Worm (Caenorhabditis elegans) whole organism, mixed stage, embryonic: ENCODE data around the gene cyp-13A10.

Source experiments
- M03D4.4 ChIP-seq: sonication (generic microtip); optimal IDR thresholded peaks from 2 replicates; lab custom pipeline; 2017; ENCODE audit warnings: mild to moderate bottlenecking, missing genetic modification characterization, missing compliant biosample characterization
- bed-3 ChIP-seq: fragments of 200-800 bp; sonication (Bioruptor generic); optimal IDR thresholded peaks from 3 replicates; lab custom pipeline; 2018; ENCODE audit warnings: mild to moderate bottlenecking, missing genetic modification characterization, moderate library complexity, missing compliant biosample characterization
- blmp-1 ChIP-seq: fragments of 150-350 bp; optimal IDR thresholded peaks from 2 replicates; lab custom pipeline; 2014; ENCODE audit warnings: missing biosample characterization, missing genetic modification characterization
- ceh-43 ChIP-seq: fragments of 200-800 bp; sonication (Bioruptor generic); optimal IDR thresholded peaks from 2 replicates; lab custom pipeline; 2018; ENCODE audit warnings: mild to moderate bottlenecking, missing genetic modification characterization, moderate library complexity, missing compliant biosample characterization
- ceh-83 ChIP-seq: fragments of 200-800 bp; sonication (Bioruptor generic); optimal IDR thresholded peaks from 2 replicates; lab custom pipeline; 2018; ENCODE audit warnings: mild to moderate bottlenecking, missing genetic modification characterization, missing compliant biosample characterization
- drap-1 ChIP-seq: fragments of 200-800 bp; sonication (Bioruptor generic); optimal IDR thresholded peaks from 3 replicates; lab custom pipeline; 2018; ENCODE audit warnings: mild to moderate bottlenecking, missing genetic modification characterization, missing compliant biosample characterization
- elt-1 ChIP-seq: sonication (generic microtip); optimal IDR thresholded peaks from 2 replicates; lab custom pipeline; 2017; ENCODE audit warnings: missing genetic modification characterization, mild to moderate bottlenecking, missing compliant biosample characterization, antibody characterized with exemption, moderate library complexity, borderline replicate concordance; ENCODE audit not compliant: insufficient read depth
- flh-1 ChIP-seq: fragments of 200-800 bp; sonication (Bioruptor generic); optimal IDR thresholded peaks from 2 replicates; lab custom pipeline; 2018; ENCODE audit warnings: mild to moderate bottlenecking, missing genetic modification characterization, moderate library complexity, missing compliant biosample characterization
- ham-2 ChIP-seq: fragments of 200-800 bp; sonication (Bioruptor generic); optimal IDR thresholded peaks from 2 replicates; lab custom pipeline; 2018; ENCODE audit warnings: mild to moderate bottlenecking, missing genetic modification characterization, missing compliant biosample characterization
- hlh-1 ChIP-seq: fragments of 150-350 bp; optimal IDR thresholded peaks from 2 replicates; lab custom pipeline; 2014; ENCODE audit warnings: missing biosample characterization, missing genetic modification reagents, missing genetic modification characterization
- lin-13 ChIP-seq: fragments of 150-350 bp; optimal IDR thresholded peaks from 2 replicates; lab custom pipeline; 2014; ENCODE audit warnings: missing biosample characterization, missing genetic modification characterization
- lin-32 ChIP-seq: fragments of 200-800 bp; sonication (Bioruptor generic); optimal IDR thresholded peaks from 2 replicates; lab custom pipeline; 2018; ENCODE audit warnings: mild to moderate bottlenecking, missing genetic modification characterization, missing compliant biosample characterization
- lsy-2 ChIP-seq: fragments of 150-350 bp; optimal IDR thresholded peaks from 2 replicates; lab custom pipeline; 2014; ENCODE audit warnings: missing biosample characterization, missing genetic modification characterization
- mab-5 ChIP-seq: fragments of 150-350 bp; optimal IDR thresholded peaks from 2 replicates; lab custom pipeline; 2014; ENCODE audit warnings: missing biosample characterization, missing genetic modification characterization
- mep-1 ChIP-seq: fragments of 150-350 bp; optimal IDR thresholded peaks from 2 replicates; lab custom pipeline; 2017; ENCODE audit warnings: missing biosample characterization, missing genetic modification reagents, missing genetic modification characterization, inconsistent platforms
- mls-2 ChIP-seq: sonication (generic microtip); optimal IDR thresholded peaks from 2 replicates; lab custom pipeline; 2016; ENCODE audit warnings: mild to moderate bottlenecking, missing genetic modification characterization, moderate library complexity, missing compliant biosample characterization
- nhr-12 ChIP-seq: fragments of 150-350 bp; optimal IDR thresholded peaks from 2 replicates; lab custom pipeline; 2014; ENCODE audit warnings: missing biosample characterization, missing genetic modification characterization
- nhr-2 ChIP-seq: fragments of 150-350 bp; optimal IDR thresholded peaks from 2 replicates; lab custom pipeline; 2014; ENCODE audit warnings: missing biosample characterization, missing genetic modification characterization
- nhr-28 ChIP-seq: fragments of 150-350 bp; optimal IDR thresholded peaks from 2 replicates; lab custom pipeline; 2014; ENCODE audit warnings: missing biosample characterization, missing genetic modification characterization
- pha-4 ChIP-seq: fragments of 150-350 bp; optimal IDR thresholded peaks from 2 replicates; lab custom pipeline; 2018; ENCODE audit warnings: missing biosample characterization, missing genetic modification reagents, missing genetic modification characterization
- sem-2 ChIP-seq: fragments of 200-800 bp; sonication (Bioruptor generic); optimal IDR thresholded peaks from 2 replicates; lab custom pipeline; 2018; ENCODE audit warnings: mild to moderate bottlenecking, missing genetic modification characterization, missing compliant biosample characterization
- snpc-4 ChIP-seq: fragments of 150-350 bp; optimal IDR thresholded peaks from 2 replicates; lab custom pipeline; 2014; ENCODE audit warnings: missing biosample characterization, missing genetic modification characterization
- sptf-1 ChIP-seq: sonication (generic microtip); optimal IDR thresholded peaks from 2 replicates; lab custom pipeline; 2017; ENCODE audit warnings: mild to moderate bottlenecking, missing genetic modification characterization, moderate library complexity, missing compliant biosample characterization
- tbx-8 ChIP-seq: fragments of 200-800 bp; sonication (Bioruptor generic); optimal IDR thresholded peaks from 2 replicates; lab custom pipeline; 2018; ENCODE audit warnings: mild to moderate bottlenecking, missing genetic modification characterization, moderate library complexity, missing compliant biosample characterization
- unc-120 ChIP-seq: sonication (generic microtip); optimal IDR thresholded peaks from 2 replicates; lab custom pipeline; 2017; ENCODE audit warnings: missing genetic modification characterization, missing compliant biosample characterization; ENCODE audit not compliant: poor library complexity, severe bottlenecking
- unc-39 ChIP-seq: fragments of 150-350 bp; optimal IDR thresholded peaks from 2 replicates; lab custom pipeline; 2014; ENCODE audit warnings: missing biosample characterization, missing genetic modification characterization
- unc-62 ChIP-seq: fragments of 150-350 bp; optimal IDR thresholded peaks from 2 replicates; lab custom pipeline; 2014; ENCODE audit warnings: missing biosample characterization, missing genetic modification reagents, missing genetic modification characterization
- ztf-11 ChIP-seq: fragments of 150-350 bp; optimal IDR thresholded peaks from 2 replicates; lab custom pipeline; 2014; ENCODE audit warnings: missing biosample characterization, missing genetic modification characterization

cyp-13A10 gene

DNA sequence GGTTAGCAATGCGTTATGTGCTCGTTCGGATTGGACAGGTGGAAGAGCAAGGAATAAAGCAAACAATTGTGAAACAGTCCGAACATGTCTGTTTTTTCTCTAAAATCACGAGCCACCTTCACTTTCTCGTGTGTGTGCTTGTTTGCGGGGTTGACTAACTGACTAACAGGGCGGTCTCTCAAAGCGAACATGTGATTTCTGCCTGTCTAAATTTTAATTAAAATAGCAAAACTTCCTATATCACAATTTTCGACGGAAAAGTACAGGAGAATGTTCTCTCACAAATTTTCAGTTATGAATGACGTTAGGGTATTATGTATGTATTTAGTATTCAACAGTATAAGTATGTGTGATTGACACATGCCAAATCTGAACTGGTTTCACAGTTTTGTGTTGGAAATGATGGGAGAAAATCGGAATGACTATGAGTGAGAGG is 40.8 kb downstream of the cyp-13A10 start:
- TF ChIP-seq sptf-1 (tag; lab: Kevin White, UChicago) (no peak), nhr-28 (tag; lab: Kevin White, UChicago) (no peak), elt-1 (tag; lab: Kevin White, UChicago) (no peak), flh-1 (GFP tag; lab: Kevin White, UChicago) (no peak), sem-2 (GFP tag; lab: Kevin White, UChicago) (no peak), nhr-12 (tag; lab: Kevin White, UChicago) (no peak), lsy-2 (tag; lab: Kevin White, UChicago) (no peak), ceh-43 (GFP tag; lab: Kevin White, UChicago) (no peak), unc-39 (tag; lab: Kevin White, UChicago) (no peak), unc-120 (tag; lab: Kevin White, UChicago) (no peak), lin-32 (GFP tag; lab: Kevin White, UChicago) (no peak), mab-5 (tag; lab: Kevin White, UChicago) (no peak), tbx-8 (no peak), ceh-83 (GFP tag; lab: Kevin White, UChicago) (no peak), mep-1 (no peak), snpc-4 (tag; lab: Kevin White, UChicago) (no peak)
- TF ChIP-seq, all 35 proteins: peak for 0

DNA sequence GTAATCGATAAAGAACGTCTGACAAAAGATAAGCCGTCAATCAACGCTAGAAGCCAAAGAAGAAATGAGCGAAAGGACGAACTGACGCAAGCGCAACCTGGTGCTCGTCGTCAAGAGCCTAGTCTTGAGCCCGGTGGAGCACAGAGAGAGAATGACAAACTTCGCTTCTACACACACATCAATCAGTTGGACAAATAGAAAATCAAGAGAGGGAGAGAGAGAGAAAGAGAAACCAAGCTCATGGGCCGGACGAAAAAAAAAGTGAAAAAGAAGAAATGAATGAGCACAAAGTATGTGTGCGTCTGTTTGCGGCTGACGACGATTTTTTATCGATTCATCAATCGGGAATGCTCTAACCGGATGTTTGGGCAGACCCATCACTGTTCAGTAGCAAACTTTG is 41.6 kb downstream of the cyp-13A10 start:
- TF ChIP-seq hlh-1 (tag; lab: Kevin White, UChicago) = peak; percentile 67
- peak; percentile 39 for TF ChIP-seq unc-120 (tag; lab: Kevin White, UChicago)
- peak; percentile 90 for TF ChIP-seq unc-62 (GFP tag; lab: Kevin White, UChicago)
- no peak for TF ChIP-seq blmp-1 (tag; lab: Kevin White, UChicago)
- TF ChIP-seq mab-5 (tag; lab: Kevin White, UChicago) = no peak

DNA sequence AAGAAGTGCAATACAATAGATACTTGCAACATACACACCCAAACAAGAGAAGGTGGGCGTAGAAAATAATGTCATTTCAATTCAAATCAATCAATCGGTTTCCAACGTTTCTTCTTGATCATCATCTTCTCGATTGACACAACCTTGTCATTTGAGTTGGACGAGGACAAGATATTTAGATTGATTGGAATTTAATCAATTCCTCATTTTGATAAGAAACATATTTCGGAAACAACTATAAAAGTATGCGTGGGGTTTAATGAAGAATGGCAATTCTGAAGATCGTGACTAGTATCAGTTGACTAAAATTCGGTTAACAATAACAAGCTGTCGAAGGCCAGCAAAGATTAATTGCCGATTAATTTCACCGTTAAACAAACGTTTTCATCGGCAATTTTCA is 42.1 kb downstream of the cyp-13A10 start:
- TF ChIP-seq unc-62 (GFP tag; lab: Kevin White, UChicago) (peak; percentile 60), mls-2 (no peak)

DNA sequence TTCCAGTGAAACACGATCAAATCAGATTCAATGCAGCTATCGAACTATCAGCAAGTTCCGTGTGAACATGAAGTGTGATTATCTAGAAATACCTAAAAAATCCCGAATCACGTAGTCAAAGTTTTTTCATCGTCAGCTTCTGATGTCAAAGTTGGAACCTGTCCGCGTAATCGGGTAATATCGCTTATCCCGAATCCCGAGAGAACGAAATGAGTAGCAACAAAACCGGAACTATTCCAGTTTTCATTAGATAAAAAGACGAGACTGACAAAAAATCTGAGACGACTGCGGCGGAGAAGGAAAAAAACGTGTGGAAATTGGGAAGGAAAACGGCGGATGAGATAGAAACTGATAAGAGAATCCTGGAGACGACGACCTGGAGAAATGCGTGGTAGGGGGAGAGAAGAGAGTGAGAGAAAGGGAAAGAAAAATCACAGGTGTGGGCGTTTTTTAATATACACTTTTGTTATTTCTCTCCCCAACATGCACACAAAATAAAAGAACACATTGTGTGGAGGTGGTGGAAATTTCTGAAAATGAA is 42.6 kb downstream of the cyp-13A10 start:
- TF ChIP-seq mls-2 = no peak
- TF ChIP-seq elt-1 (tag; lab: Kevin White, UChicago) = peak; percentile 26

DNA sequence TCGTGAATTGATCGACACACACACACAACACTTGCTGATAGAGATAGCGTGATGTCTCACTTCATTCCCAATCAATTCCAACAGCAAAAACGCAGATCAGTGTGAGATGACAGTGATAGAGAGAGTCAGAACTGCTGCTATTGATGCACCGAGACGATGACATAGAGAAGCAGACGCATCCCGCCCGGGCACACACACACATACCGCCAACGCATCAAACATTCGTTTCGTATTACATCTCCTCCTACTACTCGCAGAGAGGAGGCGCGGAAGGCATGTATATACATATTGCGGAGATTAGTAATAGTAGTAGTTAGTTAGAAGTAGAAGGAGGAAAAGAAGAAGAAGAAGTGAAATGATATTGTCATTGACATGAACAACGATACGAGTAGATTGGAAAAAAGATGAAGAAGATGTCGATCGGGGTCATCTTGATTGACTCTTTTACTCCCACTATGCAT is 43.3 kb downstream of the cyp-13A10 start:
- TF ChIP-seq mls-2 (no peak), sptf-1 (tag; lab: Kevin White, UChicago) (no peak), pha-4 (tag; lab: Kevin White, UChicago) (no peak), ham-2 (peak; percentile 63), drap-1 (peak; percentile 42), lin-13 (tag; lab: Kevin White, UChicago) (no peak), unc-120 (tag; lab: Kevin White, UChicago) (peak; percentile 63), elt-1 (tag; lab: Kevin White, UChicago) (peak; percentile 85), unc-62 (GFP tag; lab: Kevin White, UChicago) (peak; percentile 84), hlh-1 (tag; lab: Kevin White, UChicago) (peak; percentile 70), lsy-2 (tag; lab: Kevin White, UChicago) (no peak), tbx-8 (no peak), ztf-11 (no peak), nhr-12 (tag; lab: Kevin White, UChicago) (no peak)

DNA sequence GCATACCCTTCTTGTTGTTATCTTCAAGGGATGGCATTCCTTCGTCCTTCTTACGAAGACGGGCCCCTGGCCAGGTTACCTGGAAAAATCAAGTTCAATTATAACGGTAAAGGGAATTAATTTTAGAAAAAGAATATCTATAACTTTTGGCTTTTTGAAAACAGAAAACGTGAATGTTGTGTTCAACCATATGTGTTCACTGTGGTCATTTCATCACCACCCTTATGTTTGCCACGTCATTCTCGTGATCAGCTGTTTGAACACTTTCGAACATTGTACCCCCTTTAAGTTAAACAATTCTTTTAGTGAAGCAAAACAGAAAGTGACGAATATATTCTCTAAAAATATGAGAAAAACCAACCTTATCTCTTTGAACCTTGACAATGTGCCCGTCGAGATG is 43.9 kb downstream of the cyp-13A10 start:
- TF ChIP-seq blmp-1 (tag; lab: Kevin White, UChicago) (no peak), nhr-12 (tag; lab: Kevin White, UChicago) (no peak), M03D4.4 (no peak), tbx-8 (no peak), nhr-2 (tag; lab: Kevin White, UChicago) (no peak), bed-3 (GFP tag; lab: Kevin White, UChicago) (no peak)
